Worm (Caenorhabditis elegans) whole organism, mixed stage, embryonic: ENCODE measurements around the gene str-264.

ENCODE experiments used
- ceh-83 ChIP-seq: fragments of 200-800 bp; sonication (Bioruptor generic); optimal IDR thresholded peaks from 2 replicates; lab custom pipeline; 2018; ENCODE audit warnings: mild to moderate bottlenecking, missing genetic modification characterization, missing compliant biosample characterization
- lsy-2 ChIP-seq: fragments of 150-350 bp; optimal IDR thresholded peaks from 2 replicates; lab custom pipeline; 2014; ENCODE audit warnings: missing biosample characterization, missing genetic modification characterization
- nhr-12 ChIP-seq: fragments of 150-350 bp; optimal IDR thresholded peaks from 2 replicates; lab custom pipeline; 2014; ENCODE audit warnings: missing biosample characterization, missing genetic modification characterization
- nhr-237 ChIP-seq: fragments of 150-350 bp; optimal IDR thresholded peaks from 2 replicates; lab custom pipeline; 2014; ENCODE audit warnings: missing biosample characterization, missing genetic modification characterization
- pha-4 ChIP-seq: fragments of 150-350 bp; optimal IDR thresholded peaks from 2 replicates; lab custom pipeline; 2018; ENCODE audit warnings: missing biosample characterization, missing genetic modification reagents, missing genetic modification characterization
- unc-120 ChIP-seq: sonication (generic microtip); optimal IDR thresholded peaks from 2 replicates; lab custom pipeline; 2017; ENCODE audit warnings: missing genetic modification characterization, missing compliant biosample characterization; ENCODE audit not compliant: poor library complexity, severe bottlenecking

DNA sequence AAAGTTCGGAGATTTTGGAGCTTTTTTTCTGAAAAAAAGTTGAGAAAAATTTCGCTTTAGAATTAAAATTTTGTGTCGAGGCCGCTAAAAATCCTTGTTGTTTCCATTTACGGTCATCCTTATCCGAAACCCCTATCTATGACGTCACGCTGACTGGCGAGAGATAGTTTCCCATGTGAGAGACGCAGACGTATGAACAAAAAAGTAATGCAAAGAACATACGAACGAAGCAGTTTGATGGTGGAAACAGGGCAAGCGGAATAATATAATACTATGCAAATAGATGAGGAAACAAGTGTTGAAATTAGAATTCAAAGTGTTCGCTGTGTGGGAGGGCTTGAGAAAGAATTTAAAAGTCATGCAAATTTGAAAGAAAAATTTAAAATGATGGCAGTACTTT, 6.7 kb upstream of the str-264 start:
- TF ChIP-seq pha-4 (tag; lab: Kevin White, UChicago) (no peak), lsy-2 (tag; lab: Kevin White, UChicago) (no peak), ceh-83 (GFP tag; lab: Kevin White, UChicago) (no peak), unc-120 (tag; lab: Kevin White, UChicago) (no peak), nhr-237 (tag; lab: Kevin White, UChicago) (no peak), nhr-12 (tag; lab: Kevin White, UChicago) (no peak)
